Fruit fly (Drosophila melanogaster) whole organism, adult: ENCODE data around the gene Klp10A.

ENCODE experiments used
- CG12768 ChIP-seq: fragments of 200-800 bp; sonication (Bioruptor generic); optimal IDR thresholded peaks from 2 replicates; lab custom pipeline; 2017; ENCODE audit warnings: missing biosample characterization, missing genetic modification characterization, mild to moderate bottlenecking, moderate library complexity, missing genetic modification reagents
- ovo ChIP-seq: fragments of 200-800 bp; sonication (Bioruptor generic); optimal IDR thresholded peaks from 2 replicates; lab custom pipeline; 2016; ENCODE audit warnings: missing biosample characterization, missing genetic modification characterization

dm6 chrX:11087384-11087783, 49.5 kb downstream of the Klp10A start:
- TF ChIP-seq ovo (GFP tag; lab: Kevin White, UChicago), result peak; percentile 11
- TF ChIP-seq CG12768 (GFP tag; lab: Kevin White, UChicago), result no peak
